Worm (Caenorhabditis elegans) whole organism, young adult: ENCODE measurements around the gene K08E3.2.
A peak's percentile ranks its signal among the peaks of the same experiment; 100 is the strongest.

Experiments
- B0336.3 ChIP-seq: fragments of 200-800 bp; sonication (Bioruptor generic); IDR thresholded peaks from 2 replicates; pipeline ENCODE4 v1.3.6; 2022; ENCODE audit warnings: missing genetic modification characterization, missing compliant biosample characterization
- C06A6.2 ChIP-seq: fragments of 200-800 bp; sonication (Bioruptor generic); conservative IDR thresholded peaks from 2 replicates; pipeline ENCODE4 v1.3.6; 2022; ENCODE audit warnings: missing genetic modification characterization, missing compliant biosample characterization
- F23B12.7 ChIP-seq: sonication (generic microtip); optimal IDR thresholded peaks from 2 replicates; lab custom pipeline; 2017; ENCODE audit warnings: missing genetic modification characterization, mild to moderate bottlenecking, missing compliant biosample characterization, antibody characterized with exemption, moderate library complexity; ENCODE audit not compliant: insufficient read depth
- F52B5.7 ChIP-seq: sonication (generic microtip); optimal IDR thresholded peaks from 2 replicates; lab custom pipeline; 2016; ENCODE audit warnings: mild to moderate bottlenecking, missing genetic modification characterization, missing compliant biosample characterization
- F57A8.1 ChIP-seq: fragments of 200-800 bp; sonication (Bioruptor generic); optimal IDR thresholded peaks from 2 replicates; lab custom pipeline; 2018; ENCODE audit warnings: mild to moderate bottlenecking, missing genetic modification characterization, moderate library complexity, missing compliant biosample characterization
- F57C9.4 ChIP-seq: sonication (generic microtip); optimal IDR thresholded peaks from 2 replicates; lab custom pipeline; 2017; ENCODE audit warnings: mild to moderate bottlenecking, missing genetic modification characterization, missing compliant biosample characterization
- K12H6.12 ChIP-seq: fragments of 200-800 bp; sonication (Bioruptor generic); optimal IDR thresholded peaks from 2 replicates; lab custom pipeline; 2018; ENCODE audit warnings: mild to moderate bottlenecking, missing genetic modification characterization, missing compliant biosample characterization
- Y95B8A.8 ChIP-seq: fragments of 200-800 bp; sonication (Bioruptor generic); IDR thresholded peaks from 2 replicates; pipeline ENCODE4 v1.3.6; 2022; ENCODE audit warnings: missing genetic modification reagents, missing genetic modification characterization, missing compliant biosample characterization
- attf-5 ChIP-seq: fragments of 200-800 bp; sonication (Bioruptor generic); optimal IDR thresholded peaks from 2 replicates; lab custom pipeline; 2018; ENCODE audit warnings: mild to moderate bottlenecking, missing genetic modification characterization, missing compliant biosample characterization
- attf-6 ChIP-seq: fragments of 200-800 bp; sonication (Bioruptor generic); IDR thresholded peaks from 2 replicates; pipeline ENCODE4 v1.3.6; 2022; ENCODE audit warnings: missing genetic modification reagents, missing genetic modification characterization, missing compliant biosample characterization
- cebp-1 ChIP-seq, 2 experiments: fragments of 200-800 bp in 1 of 2; sonication (Bioruptor generic) in 1 of 2; sonication (generic microtip) in 1 of 2; IDR thresholded peaks in 1 of 2; optimal IDR thresholded peaks in 1 of 2; 2 replicates each; pipeline versions ENCODE4 v1.3.6 to Lab custom; 2017 to 2022; ENCODE audit warnings: missing compliant biosample characterization in 2 of 2, missing genetic modification characterization in 2 of 2, mild to moderate bottlenecking in 1 of 2, missing genetic modification reagents in 1 of 2, moderate library complexity in 1 of 2
- ceh-91 ChIP-seq: fragments of 200-800 bp; sonication (Bioruptor generic); IDR thresholded peaks from 2 replicates; pipeline ENCODE4 v1.3.6; 2022; ENCODE audit warnings: missing genetic modification reagents, missing genetic modification characterization, missing compliant biosample characterization
- dox-1 ChIP-seq: fragments of 200-800 bp; sonication (Bioruptor generic); IDR thresholded peaks from 2 replicates; pipeline ENCODE4 v1.3.6; 2022; ENCODE audit warnings: missing genetic modification reagents, missing genetic modification characterization, missing compliant biosample characterization
- efl-1 ChIP-seq: fragments of 150-350 bp; optimal IDR thresholded peaks from 2 replicates; lab custom pipeline; 2014; ENCODE audit warnings: missing biosample characterization, missing genetic modification reagents, missing genetic modification characterization
- egl-18 ChIP-seq: fragments of 200-800 bp; sonication (Bioruptor generic); IDR thresholded peaks from 2 replicates; pipeline ENCODE4 v1.3.6; 2022; ENCODE audit warnings: missing genetic modification reagents, missing genetic modification characterization, missing compliant biosample characterization
- egrh-3 ChIP-seq: fragments of 200-800 bp; sonication (Bioruptor generic); IDR thresholded peaks from 2 replicates; pipeline ENCODE4 v1.3.6; 2022; ENCODE audit warnings: missing genetic modification reagents, missing genetic modification characterization, missing compliant biosample characterization
- ekl-4 ChIP-seq: fragments of 200-800 bp; sonication (Bioruptor generic); IDR thresholded peaks from 2 replicates; pipeline ENCODE4 v1.3.6; 2022; ENCODE audit warnings: missing genetic modification reagents, missing genetic modification characterization, missing compliant biosample characterization
- gei-17 ChIP-seq: fragments of 200-800 bp; sonication (Bioruptor generic); optimal IDR thresholded peaks from 2 replicates; lab custom pipeline; 2018; ENCODE audit warnings: mild to moderate bottlenecking, missing genetic modification characterization, missing compliant biosample characterization
- hmg-1.2 ChIP-seq: fragments of 200-800 bp; sonication (Bioruptor generic); IDR thresholded peaks from 2 replicates; pipeline ENCODE4 v1.3.6; 2022; ENCODE audit warnings: missing genetic modification reagents, missing genetic modification characterization, missing compliant biosample characterization
- hsf-1 ChIP-seq: fragments of 200-800 bp; sonication (Bioruptor generic); IDR thresholded peaks from 2 replicates; pipeline ENCODE4 v1.3.6; 2022; ENCODE audit warnings: missing genetic modification reagents, missing genetic modification characterization, missing compliant biosample characterization
- let-526 ChIP-seq: fragments of 200-800 bp; sonication (Bioruptor generic); IDR thresholded peaks from 2 replicates; pipeline ENCODE4 v1.3.6; 2022; ENCODE audit warnings: missing genetic modification reagents, missing genetic modification characterization, missing compliant biosample characterization
- lin-26 ChIP-seq: fragments of 200-800 bp; sonication (Bioruptor generic); IDR thresholded peaks from 2 replicates; pipeline ENCODE4 v1.3.6; 2022; ENCODE audit warnings: missing genetic modification reagents, missing genetic modification characterization, missing compliant biosample characterization
- lin-35 ChIP-seq, 3 experiments: fragments of 150-350 bp in 2 of 3; sonication (generic microtip) in 1 of 3; optimal IDR thresholded peaks; 2 replicates each; lab custom pipeline; 2014 to 2018; ENCODE audit warnings: missing biosample characterization in 3 of 3, missing genetic modification characterization in 3 of 3, missing genetic modification reagents in 3 of 3
- lsl-1 ChIP-seq: fragments of 200-800 bp; sonication (Bioruptor generic); optimal IDR thresholded peaks from 2 replicates; lab custom pipeline; 2018; ENCODE audit warnings: mild to moderate bottlenecking, missing genetic modification characterization, moderate library complexity, missing compliant biosample characterization
- lsy-27 ChIP-seq: sonication (generic microtip); optimal IDR thresholded peaks from 2 replicates; lab custom pipeline; 2017; ENCODE audit warnings: missing genetic modification characterization, mild to moderate bottlenecking, missing compliant biosample characterization, antibody characterized with exemption, missing genotype, borderline replicate concordance; ENCODE audit not compliant: insufficient read depth
- nfyb-1 ChIP-seq: fragments of 200-800 bp; sonication (Bioruptor generic); IDR thresholded peaks from 2 replicates; pipeline ENCODE4 v1.3.6; 2022; ENCODE audit warnings: missing genetic modification reagents, missing genetic modification characterization, missing compliant biosample characterization
- nhr-179 ChIP-seq: sonication (generic microtip); optimal IDR thresholded peaks from 2 replicates; lab custom pipeline; 2016; ENCODE audit warnings: mild to moderate bottlenecking, missing genetic modification characterization, missing compliant biosample characterization
- nhr-27 ChIP-seq: fragments of 200-800 bp; sonication (Bioruptor generic); optimal IDR thresholded peaks from 2 replicates; lab custom pipeline; 2018; ENCODE audit warnings: mild to moderate bottlenecking, missing genetic modification characterization, moderate library complexity, missing compliant biosample characterization
- nhr-80 ChIP-seq: sonication (generic microtip); optimal IDR thresholded peaks from 2 replicates; lab custom pipeline; 2016; ENCODE audit warnings: missing genetic modification characterization, missing compliant biosample characterization
- repo-1 ChIP-seq: sonication (generic microtip); optimal IDR thresholded peaks from 2 replicates; lab custom pipeline; 2017; ENCODE audit warnings: mild to moderate bottlenecking, missing genetic modification characterization, missing compliant biosample characterization
- snpc-3.4 ChIP-seq: sonication (generic microtip); optimal IDR thresholded peaks from 2 replicates; lab custom pipeline; 2017; ENCODE audit warnings: missing genetic modification characterization, mild to moderate bottlenecking, missing compliant biosample characterization, antibody characterized with exemption, moderate library complexity, missing genotype, missing genetic modification reagents
- tbx-9 ChIP-seq: sonication (generic microtip); optimal IDR thresholded peaks from 2 replicates; lab custom pipeline; 2016; ENCODE audit warnings: borderline replicate concordance, missing genetic modification characterization, inconsistent platforms, missing compliant biosample characterization
- tlf-1 ChIP-seq: fragments of 200-800 bp; sonication (Bioruptor generic); optimal IDR thresholded peaks from 2 replicates; lab custom pipeline; 2018; ENCODE audit warnings: mild to moderate bottlenecking, missing genetic modification characterization, missing compliant biosample characterization
- zfh-2 ChIP-seq: fragments of 200-800 bp; sonication (Bioruptor generic); conservative IDR thresholded peaks from 2 replicates; pipeline ENCODE4 v1.3.6; 2022; ENCODE audit warnings: missing genetic modification reagents, missing genetic modification characterization, missing compliant biosample characterization
- ztf-22 ChIP-seq: fragments of 200-800 bp; sonication (Bioruptor generic); optimal IDR thresholded peaks from 2 replicates; lab custom pipeline; 2018; ENCODE audit warnings: mild to moderate bottlenecking, missing genetic modification characterization, moderate library complexity, missing compliant biosample characterization
- ztf-28 ChIP-seq: fragments of 200-800 bp; sonication (Bioruptor generic); IDR thresholded peaks from 2 replicates; pipeline ENCODE4 v1.3.6; 2022; ENCODE audit warnings: missing genetic modification reagents, missing genetic modification characterization, missing compliant biosample characterization
- ztf-3 ChIP-seq: fragments of 200-800 bp; sonication (Bioruptor generic); optimal IDR thresholded peaks from 2 replicates; lab custom pipeline; 2018; ENCODE audit warnings: mild to moderate bottlenecking, missing genetic modification characterization, missing compliant biosample characterization

The K08E3.2 gene

ce11 chrIII:13763260-13764112 lies 15.0 kb upstream of the K08E3.2 start (continued):
- TF ChIP-seq let-526 (GFP tag; lab: Robert Waterston, UW) (no peak), K12H6.12 (tag; lab: Kevin White, UChicago) (peak; percentile 23), B0336.3 (peak; percentile 78), gei-17 (GFP tag; lab: Kevin White, UChicago) (peak; percentile 18), Y95B8A.8 (GFP tag; lab: Robert Waterston, UW) (no peak; the same call in 1 of the 2 replicates), lsy-27 (tag; lab: Kevin White, UChicago) (no peak), F52B5.7 (tag; lab: Kevin White, UChicago) (no peak), C06A6.2 (GFP tag; lab: Robert Waterston, UW) (peak; percentile 62; the same call in 1 of the 2 replicates), ztf-22 (GFP tag; lab: Kevin White, UChicago) (peak; percentile 2), nfyb-1 (GFP tag; lab: Robert Waterston, UW) (peak; percentile 24; the same call in 1 of the 2 replicates), repo-1 (tag; lab: Kevin White, UChicago) (peak; percentile 72), lin-35 (GFP tag; optimal IDR thresholded peaks at IDR 0.05; lab: Kevin White, UChicago) (peak in 1 of 3 experiments; percentile 15), attf-5 (GFP tag; lab: Kevin White, UChicago) (peak; percentile 9), tlf-1 (peak; percentile 5), dox-1 (GFP tag; lab: Robert Waterston, UW) (0 out of 2 replicates have a peak, but pooled peaks have one; percentile 12), hsf-1 (GFP tag; lab: Robert Waterston, UW) (peak; percentile 40; the same call in 1 of the 2 replicates), efl-1 (GFP tag; lab: Kevin White, UChicago) (peak; percentile 23), hmg-1.2 (GFP tag; lab: Robert Waterston, UW) (peak; percentile 36; the same call in 1 of the 2 replicates), snpc-3.4 (peak; percentile 25), F57C9.4 (no peak), lin-26 (GFP tag; lab: Robert Waterston, UW) (0 out of 2 replicates have a peak, but pooled peaks have one; percentile 31)

- TF ChIP-seq F23B12.7 (tag; lab: Kevin White, UChicago) = peak; percentile 3
- TF ChIP-seq cebp-1 (GFP tag; IDR thresholded peaks at IDR 0.05; lab: Robert Waterston, UW) = peak; percentile 66; the same call in 1 of the 2 replicates
- TF ChIP-seq cebp-1 (tag; optimal IDR thresholded peaks at IDR 0.05; lab: Kevin White, UChicago) = peak; percentile 86
- peak; percentile 66 for TF ChIP-seq nhr-80 (tag; lab: Kevin White, UChicago)
- TF ChIP-seq lin-35 (GFP tag; optimal IDR thresholded peaks at IDR 0.05; lab: Kevin White, UChicago) = no peak
Observed at ce11 chrIII:13762046-13762445, 13.6 kb upstream of the K08E3.2 start, which contains the start of gene dbn-1. dbn-1 (minus strand) TSS chrIII:13762069.

ce11 chrIII:13761022-13761421 lies 12.5 kb upstream of the K08E3.2 start:
- no peak for TF ChIP-seq dox-1 (GFP tag; lab: Robert Waterston, UW)
- TF ChIP-seq tbx-9 = no peak
- 0 out of 2 replicates have a peak, but pooled peaks have one; percentile 42 for TF ChIP-seq zfh-2
- TF ChIP-seq efl-1 (GFP tag; lab: Kevin White, UChicago) = no peak

ce11 chrIII:13759691-13760090 lies 11.2 kb upstream of the K08E3.2 start:
- no peak for TF ChIP-seq F57A8.1 (GFP tag; lab: Kevin White, UChicago)
- TF ChIP-seq lsl-1 (GFP tag; lab: Kevin White, UChicago) = no peak
- TF ChIP-seq egl-18 (GFP tag; lab: Robert Waterston, UW) = no peak
- no peak for TF ChIP-seq ztf-28 (GFP tag; lab: Robert Waterston, UW)
- TF ChIP-seq F57C9.4 = no peak
- TF ChIP-seq K12H6.12 (tag; lab: Kevin White, UChicago) = no peak
- TF ChIP-seq hmg-1.2 (GFP tag; lab: Robert Waterston, UW) = no peak
- TF ChIP-seq attf-6 (GFP tag; lab: Robert Waterston, UW) = no peak
- no peak for TF ChIP-seq ztf-3 (GFP tag; lab: Kevin White, UChicago)
- TF ChIP-seq hsf-1 (GFP tag; lab: Robert Waterston, UW) = 0 out of 2 replicates have a peak, but pooled peaks have one; percentile 28
- TF ChIP-seq ceh-91 (GFP tag; lab: Robert Waterston, UW) = no peak
- TF ChIP-seq egrh-3 (GFP tag; lab: Robert Waterston, UW) = 0 out of 2 replicates have a peak, but pooled peaks have one; percentile 12
- TF ChIP-seq zfh-2 = peak; percentile 55; the same call in 1 of the 2 replicates
- no peak for TF ChIP-seq nhr-27 (tag; lab: Kevin White, UChicago)
- no peak for TF ChIP-seq nhr-179 (tag; lab: Kevin White, UChicago)
- TF ChIP-seq lsy-27 (tag; lab: Kevin White, UChicago) = no peak
- TF ChIP-seq ekl-4 (GFP tag; lab: Robert Waterston, UW) = no peak
- TF ChIP-seq, all 124 proteins: peak for 3
